Fruit fly (Drosophila melanogaster): ENCODE data around the gene CG31457.
A peak's percentile ranks its signal among the peaks of the same experiment; 100 is the strongest.

CG31457 gene

dm6 chr3R:23091586-23092228, 36.1 kb downstream of the CG31457 start, which contains the start of the genes CG17110 and CG6726:
TSS of gene CG17110 (plus strand) at chr3R:23091724.
TSS of gene CG6726 (plus strand) at chr3R:23091724.
- TF ChIP-seq E2f2 (GFP tag; IDR thresholded peaks at IDR 0.05) (peak; percentile 69), exex (tag; optimal IDR thresholded peaks at IDR 0.05) (peak; percentile 77), CG8944 (GFP tag; optimal IDR thresholded peaks at IDR 0.05) (no peak), sens (GFP tag) (peak; percentile 26), lab (GFP tag; optimal IDR thresholded peaks at IDR 0.05) (peak; percentile 37), Mrtf (GFP tag; IDR thresholded peaks at IDR 0.05) (no peak), Med (GFP tag) (peak; percentile 79), Drgx (GFP tag; IDR thresholded peaks at IDR 0.05) (no peak), Dp (GFP tag; optimal IDR thresholded peaks at IDR 0.05) (peak; percentile 50), MBD-R2 (GFP tag; IDR thresholded peaks at IDR 0.05) (peak; percentile 36; the same call in 1 of the 2 replicates), Vsx1 (GFP tag; optimal IDR thresholded peaks at IDR 0.05) (peak; percentile 54), crp (GFP tag; optimal IDR thresholded peaks at IDR 0.05) (peak in 1 of 2 experiments; percentile 76), tio (GFP tag; optimal IDR thresholded peaks at IDR 0.05) (no peak), Hr78 (GFP tag; optimal IDR thresholded peaks at IDR 0.05) (no peak), pzg (GFP tag; optimal IDR thresholded peaks at IDR 0.05) (peak; percentile 17), grn (GFP tag; optimal IDR thresholded peaks at IDR 0.05) (peak; percentile 3), Bdp1 (GFP tag; optimal IDR thresholded peaks at IDR 0.05) (no peak), CG10267 (tag; optimal IDR thresholded peaks at IDR 0.05) (peak; percentile 53), CG4730 (GFP tag; IDR thresholded peaks at IDR 0.05) (no peak), NFAT (GFP tag; IDR thresholded peaks at IDR 0.05) (no peak), CG17612 (GFP tag; IDR thresholded peaks at IDR 0.05) (no peak), MESR4 (GFP tag; optimal IDR thresholded peaks at IDR 0.05) (no peak), chinmo (GFP tag; IDR thresholded peaks at IDR 0.05; ENCODE audit: partially characterized antibody) (0 out of 4 replicates have a peak, but pooled peaks have one; percentile 20), CG7556 (GFP tag; optimal IDR thresholded peaks at IDR 0.05) (no peak), sd (tag; optimal IDR thresholded peaks at IDR 0.05) (peak; percentile 33)

- TF ChIP-seq lab (GFP tag; optimal IDR thresholded peaks at IDR 0.05) (peak; percentile 3), lov (optimal IDR thresholded peaks at IDR 0.05) (no peak), lov (GFP tag; IDR thresholded peaks at IDR 0.05) (0 out of 3 replicates have a peak, but pooled peaks have one; percentile 33), Hr51 (GFP tag; optimal IDR thresholded peaks at IDR 0.05) (peak in 1 of 2 experiments; percentile 7), scrt (GFP tag; optimal IDR thresholded peaks at IDR 0.05) (peak; percentile 17), CrebB (tag; optimal IDR thresholded peaks at IDR 0.05) (no peak), ci (GFP tag; IDR thresholded peaks at IDR 0.05) (0 out of 3 replicates have a peak, but pooled peaks have one; percentile 44), CG8765 (GFP tag; IDR thresholded peaks at IDR 0.05) (no peak), CG18599 (GFP tag; optimal IDR thresholded peaks at IDR 0.05) (peak; percentile 25), Hey (tag; optimal IDR thresholded peaks at IDR 0.05) (no peak), Ets97D (GFP tag; optimal IDR thresholded peaks at IDR 0.05) (peak; percentile 61), tap (tag; optimal IDR thresholded peaks at IDR 0.05) (no peak), phol (tag; optimal IDR thresholded peaks at IDR 0.05) (peak; percentile 55), ac (GFP tag; optimal IDR thresholded peaks at IDR 0.05) (no peak), abd-A (tag; optimal IDR thresholded peaks at IDR 0.05) (peak; percentile 95), dmrt99B (tag; optimal IDR thresholded peaks at IDR 0.05) (no peak), Ets65A (GFP tag) (peak; percentile 43)
These were observed 39.5 kb downstream of the CG31457 start for dm6 chr3R:23088252-23088651.
